Fruit fly (Drosophila melanogaster) whole organism, embryonic: ENCODE results near the gene dbo.

ENCODE experiments used
- Bdp1 ChIP-seq: fragments of 200-800 bp; sonication (Bioruptor generic); optimal IDR thresholded peaks from 3 replicates; lab custom pipeline; 2016; ENCODE audit warnings: missing biosample characterization, missing genetic modification characterization
- CG10274 ChIP-seq: fragments of 200-800 bp; sonication (Bioruptor generic); optimal IDR thresholded peaks from 3 replicates; lab custom pipeline; 2017; ENCODE audit warnings: missing biosample characterization, mild to moderate bottlenecking, missing genetic modification characterization
- CG11504 ChIP-seq: fragments of 200-800 bp; sonication (Bioruptor generic); optimal IDR thresholded peaks from 3 replicates; lab custom pipeline; 2019; ENCODE audit warnings: missing biosample characterization, mild to moderate bottlenecking, missing genetic modification characterization, moderate library complexity
- CG12219 ChIP-seq: fragments of 200-800 bp; sonication (Bioruptor generic); optimal IDR thresholded peaks from 3 replicates; lab custom pipeline; 2018; ENCODE audit warnings: missing biosample characterization, mild to moderate bottlenecking, missing genetic modification characterization
- CG1233 ChIP-seq: fragments of 200-800 bp; sonication (Bioruptor generic); optimal IDR thresholded peaks from 4 replicates; lab custom pipeline; 2018; ENCODE audit warnings: missing biosample characterization, mild to moderate bottlenecking, missing genetic modification characterization
- CG12659 ChIP-seq: fragments of 200-800 bp; sonication (Bioruptor generic); optimal IDR thresholded peaks from 3 replicates; lab custom pipeline; 2017; ENCODE audit warnings: mild to moderate bottlenecking, missing biosample characterization, missing genetic modification reagents, missing genetic modification characterization
- CG14667 ChIP-seq: fragments of 200-800 bp; sonication (Bioruptor generic); IDR thresholded peaks from 2 replicates; pipeline ENCODE4 v1.3.6; 2022; ENCODE audit warnings: missing biosample characterization, missing genetic modification characterization
- CG14965 ChIP-seq: fragments of 200-800 bp; sonication (Bioruptor generic); optimal IDR thresholded peaks from 2 replicates; lab custom pipeline; 2016; ENCODE audit warnings: missing biosample characterization, missing genetic modification characterization, borderline replicate concordance
- CG15011 ChIP-seq: fragments of 200-800 bp; sonication (Bioruptor generic); optimal IDR thresholded peaks from 3 replicates; lab custom pipeline; 2018; ENCODE audit warnings: missing biosample characterization, mild to moderate bottlenecking, missing genetic modification characterization
- CG17186 ChIP-seq: fragments of 200-800 bp; sonication (Bioruptor generic); optimal IDR thresholded peaks from 3 replicates; lab custom pipeline; 2017; ENCODE audit warnings: missing biosample characterization, missing genetic modification reagents, missing genetic modification characterization
- CG17328 ChIP-seq: fragments of 200-800 bp; sonication (Bioruptor generic); IDR thresholded peaks from 2 replicates; pipeline ENCODE4 v1.3.6; 2022; ENCODE audit warnings: missing biosample characterization, missing genetic modification characterization
- CG2120 ChIP-seq: fragments of 200-800 bp; sonication (Bioruptor generic); optimal IDR thresholded peaks from 3 replicates; lab custom pipeline; 2016; ENCODE audit warnings: missing biosample characterization, missing genetic modification characterization
- CG2712 ChIP-seq: fragments of 200-800 bp; optimal IDR thresholded peaks from 3 replicates; lab custom pipeline; 2019; ENCODE audit warnings: missing biosample characterization, mild to moderate bottlenecking, missing genetic modification characterization, moderate library complexity
- CG30403 ChIP-seq: fragments of 200-800 bp; sonication (Bioruptor generic); optimal IDR thresholded peaks from 3 replicates; lab custom pipeline; 2016; ENCODE audit warnings: missing biosample characterization, missing genetic modification characterization
- CG3995 ChIP-seq: fragments of 200-800 bp; sonication (Bioruptor generic); optimal IDR thresholded peaks from 3 replicates; lab custom pipeline; 2016; ENCODE audit warnings: missing biosample characterization, missing genetic modification characterization
- CG4617 ChIP-seq: fragments of 200-800 bp; sonication (Bioruptor generic); optimal IDR thresholded peaks from 3 replicates; lab custom pipeline; 2016; ENCODE audit warnings: missing biosample characterization, missing genetic modification characterization, borderline replicate concordance
- CG6689 ChIP-seq: fragments of 200-800 bp; sonication (Bioruptor generic); IDR thresholded peaks from 2 replicates; pipeline ENCODE4 v1.3.6; 2022; ENCODE audit warnings: missing biosample characterization, missing genetic modification characterization
- CG7786 ChIP-seq: fragments of 200-800 bp; sonication (Bioruptor generic); optimal IDR thresholded peaks from 2 replicates; lab custom pipeline; 2016; ENCODE audit warnings: missing biosample characterization, missing genetic modification characterization
- CG9727 ChIP-seq: fragments of 200-800 bp; sonication (Bioruptor generic); optimal IDR thresholded peaks from 3 replicates; lab custom pipeline; 2017; ENCODE audit warnings: missing biosample characterization, mild to moderate bottlenecking, missing genetic modification characterization
- CG9932 ChIP-seq: fragments of 200-800 bp; sonication (Bioruptor generic); IDR thresholded peaks from 2 replicates; pipeline ENCODE4 v1.3.6; 2022; ENCODE audit warnings: missing biosample characterization, missing genetic modification characterization
- CoRest ChIP-seq: fragments of 200-800 bp; sonication (Bioruptor generic); optimal IDR thresholded peaks from 3 replicates; lab custom pipeline; 2018; ENCODE audit warnings: missing biosample characterization, mild to moderate bottlenecking, missing genetic modification characterization, moderate library complexity
- Deaf1 ChIP-seq: fragments of 200-800 bp; optimal IDR thresholded peaks from 3 replicates; lab custom pipeline; 2019; ENCODE audit warnings: missing biosample characterization, mild to moderate bottlenecking, missing genetic modification characterization, moderate library complexity
- Dip3 ChIP-seq: fragments of 200-800 bp; sonication (Bioruptor generic); optimal IDR thresholded peaks from 3 replicates; lab custom pipeline; 2016; ENCODE audit warnings: missing biosample characterization, missing genetic modification characterization
- Dref ChIP-seq: fragments of 200-800 bp; sonication (Bioruptor generic); IDR thresholded peaks from 2 replicates; pipeline ENCODE4 v1.3.6; 2022; ENCODE audit warnings: missing biosample characterization, missing genetic modification characterization
- Hsf ChIP-seq: fragments of 200-800 bp; sonication (Bioruptor generic); optimal IDR thresholded peaks from 3 replicates; lab custom pipeline; 2016; ENCODE audit warnings: missing biosample characterization, missing genetic modification characterization
- Opbp ChIP-seq: fragments of 200-800 bp; sonication (Bioruptor generic); IDR thresholded peaks from 3 replicates; pipeline ENCODE4 v1.3.6; 2022; ENCODE audit warnings: missing biosample characterization, missing genetic modification characterization; ENCODE audit not compliant: partially characterized antibody
- PHDP ChIP-seq: fragments of 200-800 bp; sonication (Bioruptor generic); optimal IDR thresholded peaks from 3 replicates; lab custom pipeline; 2018; ENCODE audit warnings: missing biosample characterization, mild to moderate bottlenecking, missing genetic modification characterization, moderate library complexity
- Ravus ChIP-seq: fragments of 200-800 bp; sonication (Bioruptor generic); IDR thresholded peaks from 2 replicates; pipeline ENCODE4 v1.3.6; 2022; ENCODE audit warnings: missing biosample characterization, missing genetic modification characterization
- Sox102F ChIP-seq: fragments of 200-800 bp; sonication (Bioruptor generic); optimal IDR thresholded peaks from 2 replicates; lab custom pipeline; 2018; ENCODE audit warnings: missing biosample characterization, mild to moderate bottlenecking, missing genetic modification characterization, moderate library complexity
- Spps ChIP-seq: fragments of 200-800 bp; sonication (Bioruptor generic); optimal IDR thresholded peaks from 2 replicates; lab custom pipeline; 2018; ENCODE audit warnings: missing biosample characterization, mild to moderate bottlenecking, missing genetic modification characterization
- bowl ChIP-seq: fragments of 200-800 bp; sonication (Bioruptor generic); IDR thresholded peaks from 2 replicates; pipeline ENCODE4 v1.3.6; 2022; ENCODE audit warnings: missing biosample characterization, missing genetic modification characterization
- cad ChIP-seq: fragments of >200 bp; optimal IDR thresholded peaks from 2 replicates; lab custom pipeline; 2017; ENCODE audit warnings: missing biosample characterization, missing genetic modification characterization
- chm ChIP-seq: fragments of 200-800 bp; sonication (Bioruptor generic); IDR thresholded peaks from 2 replicates; pipeline ENCODE4 v1.3.6; 2022; ENCODE audit warnings: missing biosample characterization, missing genetic modification characterization
- fd64A ChIP-seq: fragments of 200-800 bp; sonication (Bioruptor generic); optimal IDR thresholded peaks from 3 replicates; lab custom pipeline; 2018; ENCODE audit warnings: missing biosample characterization, mild to moderate bottlenecking, missing genetic modification characterization
- fd96Cb ChIP-seq: fragments of 200-800 bp; sonication (Bioruptor generic); optimal IDR thresholded peaks from 2 replicates; lab custom pipeline; 2018; ENCODE audit warnings: missing biosample characterization, mild to moderate bottlenecking, missing genetic modification characterization, moderate library complexity
- gem ChIP-seq: fragments of 200-800 bp; sonication (Bioruptor generic); optimal IDR thresholded peaks from 2 replicates; lab custom pipeline; 2019; ENCODE audit warnings: missing biosample characterization, mild to moderate bottlenecking, missing genetic modification characterization, moderate library complexity
- gfzf ChIP-seq: fragments of 200-800 bp; sonication (Bioruptor generic); optimal IDR thresholded peaks from 2 replicates; lab custom pipeline; 2016; ENCODE audit warnings: missing biosample characterization, mild to moderate bottlenecking, missing genetic modification characterization, moderate library complexity
- gro ChIP-seq: fragments of 200-800 bp; sonication (Bioruptor generic); optimal IDR thresholded peaks from 2 replicates; lab custom pipeline; 2016; ENCODE audit warnings: missing biosample characterization, missing genetic modification characterization
- hb ChIP-seq: fragments of 200-800 bp; sonication (Bioruptor generic); IDR thresholded peaks from 3 replicates; pipeline ENCODE4 v1.3.6; 2022; ENCODE audit warnings: missing biosample characterization, missing genetic modification characterization; ENCODE audit not compliant: partially characterized antibody
- hbn ChIP-seq: fragments of 200-800 bp; sonication (Bioruptor generic); IDR thresholded peaks from 2 replicates; pipeline ENCODE4 v1.3.6; 2022; ENCODE audit warnings: missing biosample characterization, missing genetic modification characterization; ENCODE audit not compliant: partially characterized antibody
- hth ChIP-seq: fragments of >200 bp; optimal IDR thresholded peaks from 2 replicates; lab custom pipeline; 2017; ENCODE audit warnings: inconsistent platforms
- klu ChIP-seq: fragments of 200-800 bp; sonication (Bioruptor generic); IDR thresholded peaks from 2 replicates; pipeline ENCODE4 v1.3.6; 2022; ENCODE audit warnings: missing biosample characterization, missing genetic modification characterization
- kni ChIP-seq: fragments of 200-800 bp; sonication (Bioruptor generic); optimal IDR thresholded peaks from 3 replicates; lab custom pipeline; 2017; ENCODE audit warnings: mild to moderate bottlenecking, missing biosample characterization, missing genetic modification reagents, missing genetic modification characterization
- repo ChIP-seq: fragments of 200-800 bp; sonication (Bioruptor generic); optimal IDR thresholded peaks from 2 replicates; lab custom pipeline; 2016; ENCODE audit warnings: missing biosample characterization, missing genetic modification characterization
- shn ChIP-seq: fragments of 200-800 bp; sonication (Bioruptor generic); optimal IDR thresholded peaks from 3 replicates; lab custom pipeline; 2016; ENCODE audit warnings: missing biosample characterization, missing genetic modification characterization
- sima ChIP-seq: fragments of 200-800 bp; sonication (Bioruptor generic); optimal IDR thresholded peaks from 2 replicates; lab custom pipeline; 2016; ENCODE audit warnings: missing biosample characterization, missing genetic modification characterization
- sqz ChIP-seq: fragments of 200-800 bp; sonication (Bioruptor generic); optimal IDR thresholded peaks from 3 replicates; lab custom pipeline; 2018; ENCODE audit warnings: missing biosample characterization, mild to moderate bottlenecking, missing genetic modification characterization
- ssp ChIP-seq: fragments of 200-800 bp; sonication (Bioruptor generic); IDR thresholded peaks from 2 replicates; pipeline ENCODE4 v1.3.6; 2022; ENCODE audit warnings: missing biosample characterization, missing genetic modification characterization
- tio ChIP-seq: fragments of 200-800 bp; sonication (Bioruptor generic); optimal IDR thresholded peaks from 2 replicates; lab custom pipeline; 2017; ENCODE audit warnings: missing biosample characterization, missing genetic modification characterization, inconsistent platforms
- tll ChIP-seq, 2 experiments: fragments of 200-800 bp in 1 of 2; fragments of >200 bp in 1 of 2; sonication (Bioruptor generic) in 1 of 2; optimal IDR thresholded peaks; 2 replicates each; lab custom pipeline; 2017 to 2019; ENCODE audit warnings: missing biosample characterization in 2 of 2, missing genetic modification characterization in 2 of 2, mild to moderate bottlenecking in 1 of 2, moderate library complexity in 1 of 2
- unc-4 ChIP-seq: fragments of 200-800 bp; sonication (Bioruptor generic); IDR thresholded peaks from 2 replicates; pipeline ENCODE4 v1.3.6; 2022; ENCODE audit warnings: missing biosample characterization, missing genetic modification characterization; ENCODE audit not compliant: partially characterized antibody
- zfh1 ChIP-seq: fragments of 200-800 bp; sonication (Bioruptor generic); IDR thresholded peaks from 3 replicates; pipeline ENCODE4 v1.3.6; 2022; ENCODE audit warnings: missing biosample characterization, missing genetic modification characterization

dbo gene

DNA sequence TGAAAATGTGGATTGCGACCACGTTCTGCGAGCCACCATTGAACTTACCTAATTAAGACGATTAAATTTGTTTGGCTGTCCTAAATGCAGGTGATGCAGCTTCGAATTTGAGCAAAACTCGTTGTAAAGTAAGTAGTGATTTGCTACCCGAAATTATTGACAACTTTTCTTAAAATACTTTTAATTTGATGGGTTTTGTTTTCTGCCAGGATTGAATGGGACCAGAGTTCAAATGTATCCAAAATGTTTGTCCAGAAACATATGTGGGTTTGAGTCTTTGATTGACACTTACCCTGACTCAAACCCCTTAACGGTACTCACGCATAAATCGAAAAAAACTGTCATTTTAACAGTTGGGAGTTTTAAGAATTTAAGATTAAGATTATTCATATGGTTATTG is 10.5 kb downstream of the dbo start, which contains the start of gene CG15715 (continued):
- TF ChIP-seq CG14965 (GFP tag; lab: Kevin White, UChicago) (no peak), gro (GFP tag; lab: Kevin White, UChicago) (peak; percentile 21), cad (GFP tag; lab: Kevin White, UChicago) (no peak), hb (no peak), gfzf (peak; percentile 95), fd96Cb (tag; lab: Kevin White, UChicago) (no peak), CG2120 (GFP tag; lab: Kevin White, UChicago) (peak; percentile 23), hbn (GFP tag; lab: Robert Waterston, UW) (no peak), CG17328 (GFP tag; lab: Robert Waterston, UW) (no peak), PHDP (no peak), tio (GFP tag; lab: Kevin White, UChicago) (no peak), CG11504 (tag; lab: Kevin White, UChicago) (peak; percentile 63), chm (GFP tag; lab: Robert Waterston, UW) (0 out of 2 replicates have a peak, but pooled peaks have one; percentile 39), CG9932 (GFP tag; lab: Robert Waterston, UW) (no peak), CG17186 (GFP tag; lab: Kevin White, UChicago) (peak; percentile 5), Dref (no peak; the same call in none of the 2 replicates), Sox102F (GFP tag; lab: Kevin White, UChicago) (no peak), ssp (GFP tag; lab: Robert Waterston, UW) (no peak), CG12219 (GFP tag; lab: Kevin White, UChicago) (no peak), tll (GFP tag; optimal IDR thresholded peaks at IDR 0.05; lab: Kevin White, UChicago) (no peak), unc-4 (GFP tag; lab: Robert Waterston, UW) (no peak), CG2712 (tag; lab: Kevin White, UChicago) (peak; percentile 42), kni (GFP tag; lab: Kevin White, UChicago) (no peak), sqz (GFP tag; lab: Kevin White, UChicago) (no peak), CG10274 (no peak), zfh1 (GFP tag; lab: Robert Waterston, UW) (no peak), CG4617 (peak; percentile 93), shn (GFP tag; lab: Kevin White, UChicago) (no peak), CG7786 (GFP tag; lab: Kevin White, UChicago) (no peak), Spps (tag; lab: Kevin White, UChicago) (no peak), repo (GFP tag; lab: Kevin White, UChicago) (no peak), Deaf1 (no peak), sima (GFP tag; lab: Kevin White, UChicago) (no peak), klu (GFP tag; lab: Robert Waterston, UW) (no peak), CG3995 (GFP tag; lab: Kevin White, UChicago) (no peak), CG15011 (GFP tag; lab: Kevin White, UChicago) (no peak), Ravus (GFP tag; lab: Robert Waterston, UW) (no peak), fd64A (no peak), CG6689 (no peak), CG9727 (GFP tag; lab: Kevin White, UChicago) (no peak), CG12659 (GFP tag; lab: Kevin White, UChicago) (peak; percentile 66), CoRest (tag; lab: Kevin White, UChicago) (peak; percentile 43), Hsf (GFP tag; lab: Kevin White, UChicago) (no peak), CG30403 (GFP tag; lab: Kevin White, UChicago) (no peak), Opbp (GFP tag; lab: Robert Waterston, UW) (no peak), gem (tag; lab: Kevin White, UChicago) (peak; percentile 13), Bdp1 (GFP tag; lab: Kevin White, UChicago) (no peak), Dip3 (GFP tag; lab: Kevin White, UChicago) (no peak), bowl (GFP tag; lab: Robert Waterston, UW) (no peak), hth (no peak), CG14667 (no peak), CG1233 (GFP tag; lab: Kevin White, UChicago) (no peak)
